Fruit fly (Drosophila melanogaster): ENCODE results near the gene pie.

pie gene

DNA sequence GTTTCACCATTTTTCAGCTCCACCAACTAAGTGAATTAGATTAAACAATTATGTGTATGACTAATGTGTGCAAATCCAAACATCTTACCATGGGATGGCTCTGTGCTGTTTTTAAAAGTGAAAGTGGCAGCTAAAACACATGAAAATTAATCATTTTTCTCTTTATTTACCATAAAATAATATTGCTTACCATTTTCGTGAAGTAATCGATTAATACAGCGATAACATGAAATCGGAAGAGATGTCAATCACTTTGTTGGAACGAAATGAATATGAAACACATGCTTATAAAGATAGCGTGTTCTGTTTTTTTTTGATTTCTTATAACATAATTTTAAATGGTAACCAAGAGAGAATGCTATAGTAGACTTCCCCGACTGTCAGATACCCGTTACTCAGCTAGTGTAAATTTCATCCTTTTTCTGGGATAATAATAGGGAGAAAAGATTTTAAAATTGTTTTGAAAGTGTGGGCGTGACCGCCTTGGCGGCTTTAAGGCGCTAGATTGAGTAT is 18.7 kb downstream of the pie start (continued):
- no peak for TF ChIP-seq Abd-B (GFP tag; optimal IDR thresholded peaks at IDR 0.05)
- TF ChIP-seq CG3065 (GFP tag; optimal IDR thresholded peaks at IDR 0.05), result peak; percentile 95
- no peak for TF ChIP-seq CG7839 (tag; optimal IDR thresholded peaks at IDR 0.05)
- no peak for TF ChIP-seq CG1832 (GFP tag; optimal IDR thresholded peaks at IDR 0.05)
- TF ChIP-seq CG4328 (GFP tag; optimal IDR thresholded peaks at IDR 0.05), result no peak
- peak; percentile 16 for TF ChIP-seq CG2712 (tag; optimal IDR thresholded peaks at IDR 0.05)
- no peak for TF ChIP-seq CG34376 (GFP tag; optimal IDR thresholded peaks at IDR 0.05)
- no peak for TF ChIP-seq CG7987 (GFP tag; optimal IDR thresholded peaks at IDR 0.05)
- no peak for TF ChIP-seq jing (GFP tag; optimal IDR thresholded peaks at IDR 0.05)
- TF ChIP-seq exex (tag; optimal IDR thresholded peaks at IDR 0.05), result no peak
- no peak for TF ChIP-seq CG10979 (tag; optimal IDR thresholded peaks at IDR 0.05)
- TF ChIP-seq Ets97D (GFP tag; optimal IDR thresholded peaks at IDR 0.05), result peak; percentile 27
- no peak for TF ChIP-seq cad (GFP tag; optimal IDR thresholded peaks at IDR 0.05)
- TF ChIP-seq tio (GFP tag; optimal IDR thresholded peaks at IDR 0.05), result no peak
- no peak for TF ChIP-seq E2f1 (GFP tag; IDR thresholded peaks at IDR 0.05)
- TF ChIP-seq CG15479 (GFP tag; optimal IDR thresholded peaks at IDR 0.05), result no peak
- TF ChIP-seq CG7928 (GFP tag; optimal IDR thresholded peaks at IDR 0.05), result no peak
- no peak for TF ChIP-seq Asciz (GFP tag; optimal IDR thresholded peaks at IDR 0.05)
- TF ChIP-seq nom (GFP tag; optimal IDR thresholded peaks at IDR 0.05), result no peak
- TF ChIP-seq nerfin-1 (tag; optimal IDR thresholded peaks at IDR 0.05), result no peak
- TF ChIP-seq CG17612 (GFP tag; IDR thresholded peaks at IDR 0.05), result no peak
- no peak for TF ChIP-seq CG13424 (tag; optimal IDR thresholded peaks at IDR 0.05)
- peak; percentile 95 for TF ChIP-seq CG30020 (tag; optimal IDR thresholded peaks at IDR 0.05)
- peak; percentile 32; the same call in 1 of the 3 replicates for TF ChIP-seq CG6791 (GFP tag; IDR thresholded peaks at IDR 0.05; ENCODE audit: partially characterized antibody)
- TF ChIP-seq CG8089 (GFP tag; optimal IDR thresholded peaks at IDR 0.05), result no peak
- no peak for TF ChIP-seq caup (GFP tag; optimal IDR thresholded peaks at IDR 0.05; ENCODE audit: severe bottlenecking)
- no peak for TF ChIP-seq CG30431 (GFP tag; optimal IDR thresholded peaks at IDR 0.05)
- TF ChIP-seq kay (GFP tag; optimal IDR thresholded peaks at IDR 0.05), result no peak
- no peak for TF ChIP-seq NFAT (GFP tag; IDR thresholded peaks at IDR 0.05)
- peak; percentile 92 for TF ChIP-seq pfk (GFP tag; optimal IDR thresholded peaks at IDR 0.05)
- no peak for TF ChIP-seq dm (GFP tag; optimal IDR thresholded peaks at IDR 0.05)
- no peak for TF ChIP-seq ewg (GFP tag; optimal IDR thresholded peaks at IDR 0.05)
- TF ChIP-seq Doc3 (GFP tag; IDR thresholded peaks at IDR 0.05; ENCODE audit: partially characterized antibody), result 0 out of 3 replicates have a peak, but pooled peaks have one; percentile 38
- TF ChIP-seq CG10654 (GFP tag; optimal IDR thresholded peaks at IDR 0.05), result no peak
- TF ChIP-seq Lim3 (GFP tag; IDR thresholded peaks at IDR 0.05), result no peak
- TF ChIP-seq en (GFP tag; optimal IDR thresholded peaks at IDR 0.05), result no peak
- no peak for TF ChIP-seq CG2199 (GFP tag; IDR thresholded peaks at IDR 0.05)
- peak; percentile 63 for TF ChIP-seq Scr (GFP tag; IDR thresholded peaks at IDR 0.05; ENCODE audit: partially characterized antibody)
- no peak for TF ChIP-seq ranshi (GFP tag; IDR thresholded peaks at IDR 0.05)
- TF ChIP-seq CG14014 (GFP tag; IDR thresholded peaks at IDR 0.05), result no peak
- TF ChIP-seq unc-4 (GFP tag; IDR thresholded peaks at IDR 0.05; ENCODE audit: partially characterized antibody), result peak; percentile 56; the same call in 1 of the 2 replicates
- TF ChIP-seq tx (GFP tag; optimal IDR thresholded peaks at IDR 0.05), result no peak
- TF ChIP-seq eve (GFP tag; optimal IDR thresholded peaks at IDR 0.05), result peak in 1 of 2 experiments; percentile 61
- no peak for TF ChIP-seq H15 (GFP tag; IDR thresholded peaks at IDR 0.05)
- TF ChIP-seq sug (tag; optimal IDR thresholded peaks at IDR 0.05), result no peak
- TF ChIP-seq CG34422 (GFP tag; IDR thresholded peaks at IDR 0.05), result no peak
- no peak for TF ChIP-seq CG15073 (GFP tag; optimal IDR thresholded peaks at IDR 0.05)
- no peak for TF ChIP-seq ab (GFP tag; optimal IDR thresholded peaks at IDR 0.05)
- TF ChIP-seq CG3847 (GFP tag; IDR thresholded peaks at IDR 0.05), result no peak
- no peak for TF ChIP-seq D19A (tag; optimal IDR thresholded peaks at IDR 0.05)
